Worm (Caenorhabditis elegans) whole organism, dauer: ENCODE measurements around the gene C05D9.4.

Source experiments
- unc-62 ChIP-seq: sonication (generic microtip); optimal IDR thresholded peaks from 2 replicates; lab custom pipeline; 2017; ENCODE audit warnings: missing biosample characterization, missing genetic modification reagents, missing genetic modification characterization

Gene C05D9.4

ce11 chrX:1148438-1148837 lies 40.6 kb downstream of the C05D9.4 start, which contains the start of the genes R193.2 and R193.6:
Gene R193.2, minus strand, starts transcription at chrX:1148585.
Gene R193.6, plus strand, starts transcription at chrX:1148787.
- no peak for TF ChIP-seq unc-62 (GFP tag; lab: Kevin White, UChicago)

- TF ChIP-seq unc-62 (GFP tag; lab: Kevin White, UChicago), result no peak
Observed at ce11 chrX:1154648-1155047, 46.8 kb downstream of the C05D9.4 start, which contains the start of gene R193.1. Gene R193.1, plus strand, starts transcription at chrX:1154948.
